Fruit fly (Drosophila melanogaster) whole organism, embryonic: ENCODE results near the gene cbt.
A peak's percentile ranks its signal among the peaks of the same experiment; 100 is the strongest.

Experiments
- Antp ChIP-seq: fragments of 200-800 bp; sonication (Bioruptor generic); optimal IDR thresholded peaks from 3 replicates; lab custom pipeline; 2016; ENCODE audit warnings: missing biosample characterization, missing genetic modification characterization
- CG10959 ChIP-seq: fragments of 200-800 bp; sonication (Bioruptor generic); IDR thresholded peaks from 2 replicates; pipeline ENCODE4 v1.3.6; 2022; ENCODE audit warnings: missing biosample characterization, missing genetic modification characterization
- CG14965 ChIP-seq: fragments of 200-800 bp; sonication (Bioruptor generic); optimal IDR thresholded peaks from 2 replicates; lab custom pipeline; 2016; ENCODE audit warnings: missing biosample characterization, missing genetic modification characterization, borderline replicate concordance
- CG17359 ChIP-seq: fragments of 200-800 bp; sonication (Bioruptor generic); optimal IDR thresholded peaks from 3 replicates; lab custom pipeline; 2018; ENCODE audit warnings: missing biosample characterization, mild to moderate bottlenecking, missing genetic modification characterization, moderate library complexity
- CG17361 ChIP-seq: fragments of 200-800 bp; sonication (Bioruptor generic); IDR thresholded peaks from 3 replicates; pipeline ENCODE4 v1.3.6; 2022; ENCODE audit warnings: missing biosample characterization, missing genetic modification characterization
- CG30431 ChIP-seq: fragments of 200-800 bp; sonication (Bioruptor generic); optimal IDR thresholded peaks from 2 replicates; lab custom pipeline; 2017; ENCODE audit warnings: missing biosample characterization, missing genetic modification characterization
- CG31365 ChIP-seq: fragments of 200-800 bp; sonication (Bioruptor generic); optimal IDR thresholded peaks from 2 replicates; lab custom pipeline; 2018; ENCODE audit warnings: missing biosample characterization, mild to moderate bottlenecking, missing genetic modification characterization
- CG31388 ChIP-seq: fragments of 200-800 bp; sonication (Bioruptor generic); optimal IDR thresholded peaks from 2 replicates; lab custom pipeline; 2016; ENCODE audit warnings: missing biosample characterization, missing genetic modification characterization
- CG5953 ChIP-seq: fragments of 200-800 bp; sonication (Bioruptor generic); IDR thresholded peaks from 2 replicates; pipeline ENCODE4 v1.3.6; 2022; ENCODE audit warnings: missing biosample characterization, missing genetic modification characterization
- CG6765 ChIP-seq: fragments of 200-800 bp; sonication (Bioruptor generic); optimal IDR thresholded peaks from 3 replicates; lab custom pipeline; 2017; ENCODE audit warnings: missing biosample characterization, mild to moderate bottlenecking, missing genetic modification characterization
- CG6854 ChIP-seq: fragments of 200-800 bp; sonication (Bioruptor generic); optimal IDR thresholded peaks from 3 replicates; lab custom pipeline; 2017; ENCODE audit warnings: missing biosample characterization, mild to moderate bottlenecking, missing genetic modification characterization
- CG7357 ChIP-seq: fragments of 200-800 bp; sonication (Bioruptor generic); IDR thresholded peaks from 3 replicates; pipeline ENCODE4 v1.3.6; 2022; ENCODE audit warnings: missing biosample characterization, missing genetic modification characterization
- CG7928 ChIP-seq: fragments of 200-800 bp; sonication (Bioruptor generic); optimal IDR thresholded peaks from 2 replicates; lab custom pipeline; 2017; ENCODE audit warnings: missing biosample characterization, mild to moderate bottlenecking, missing genetic modification characterization
- CG8089 ChIP-seq: fragments of 200-800 bp; sonication (Bioruptor generic); optimal IDR thresholded peaks from 3 replicates; lab custom pipeline; 2016; ENCODE audit warnings: missing biosample characterization, missing genetic modification characterization
- CG8290 ChIP-seq, 3 experiments: fragments of 200-800 bp; sonication (Bioruptor generic); optimal IDR thresholded peaks; 2 replicates each; lab custom pipeline; 2016 to 2019; ENCODE audit warnings: missing biosample characterization in 3 of 3, missing genetic modification characterization in 3 of 3, mild to moderate bottlenecking in 2 of 3, moderate library complexity in 1 of 3
- Dek ChIP-seq: fragments of 200-800 bp; sonication (Bioruptor generic); optimal IDR thresholded peaks from 3 replicates; lab custom pipeline; 2019; ENCODE audit warnings: missing biosample characterization, mild to moderate bottlenecking, missing genetic modification characterization, moderate library complexity
- HmgZ ChIP-seq: fragments of 200-800 bp; sonication (Bioruptor generic); optimal IDR thresholded peaks from 2 replicates; lab custom pipeline; 2018; ENCODE audit warnings: missing biosample characterization, mild to moderate bottlenecking, missing genetic modification characterization
- Hmx ChIP-seq: fragments of 200-800 bp; sonication (Bioruptor generic); optimal IDR thresholded peaks from 2 replicates; lab custom pipeline; 2016; ENCODE audit warnings: missing biosample characterization, missing genetic modification characterization
- Hr51 ChIP-seq, 2 experiments: fragments of 200-800 bp; sonication (Bioruptor generic); optimal IDR thresholded peaks; 2 replicates in 1 of 2; 3 replicates in 1 of 2; lab custom pipeline; 2016 to 2018; ENCODE audit warnings: missing biosample characterization in 2 of 2, missing genetic modification characterization in 2 of 2, mild to moderate bottlenecking in 1 of 2, moderate library complexity in 1 of 2
- Hr78 ChIP-seq, 2 experiments: fragments of 200-800 bp in 1 of 2; fragments of >200 bp in 1 of 2; sonication (Bioruptor generic) in 1 of 2; optimal IDR thresholded peaks; 2 replicates each; lab custom pipeline; 2017 to 2019; ENCODE audit warnings: missing biosample characterization in 2 of 2, missing genetic modification characterization in 2 of 2, mild to moderate bottlenecking in 1 of 2, moderate library complexity in 1 of 2
- Kr ChIP-seq: fragments of 200-800 bp; sonication (Bioruptor generic); optimal IDR thresholded peaks from 2 replicates; lab custom pipeline; 2017; ENCODE audit warnings: missing biosample characterization, mild to moderate bottlenecking, missing genetic modification characterization
- Med ChIP-seq: fragments of 200-800 bp; sonication (Bioruptor generic); peaks from one replicate; lab custom pipeline; 2016; ENCODE audit warnings: missing biosample characterization, missing genetic modification characterization, mild to moderate bottlenecking, inconsistent platforms, moderate library complexity
- NC2α ChIP-seq: fragments of 200-800 bp; sonication (Bioruptor generic); optimal IDR thresholded peaks from 2 replicates; lab custom pipeline; 2016; ENCODE audit warnings: missing biosample characterization, missing genetic modification characterization
- PHDP ChIP-seq: fragments of 200-800 bp; sonication (Bioruptor generic); optimal IDR thresholded peaks from 3 replicates; lab custom pipeline; 2018; ENCODE audit warnings: missing biosample characterization, mild to moderate bottlenecking, missing genetic modification characterization, moderate library complexity
- Ptx1 ChIP-seq: fragments of 200-800 bp; sonication (Bioruptor generic); IDR thresholded peaks from 2 replicates; pipeline ENCODE4 v1.3.6; 2022; ENCODE audit warnings: missing biosample characterization, missing genetic modification characterization
- Ravus ChIP-seq: fragments of 200-800 bp; sonication (Bioruptor generic); IDR thresholded peaks from 2 replicates; pipeline ENCODE4 v1.3.6; 2022; ENCODE audit warnings: missing biosample characterization, missing genetic modification characterization
- Xbp1 ChIP-seq: fragments of 200-800 bp; sonication (Bioruptor generic); optimal IDR thresholded peaks from 3 replicates; lab custom pipeline; 2016; ENCODE audit warnings: missing biosample characterization, mild to moderate bottlenecking, missing genetic modification characterization
- amos ChIP-seq: fragments of 200-800 bp; sonication (Bioruptor generic); IDR thresholded peaks from 2 replicates; pipeline ENCODE4 v1.3.6; 2022; ENCODE audit warnings: missing biosample characterization, missing genetic modification characterization; ENCODE audit not compliant: partially characterized antibody
- ap ChIP-seq: fragments of 200-800 bp; sonication (Bioruptor generic); IDR thresholded peaks from 2 replicates; pipeline ENCODE4 v1.3.6; 2022; ENCODE audit warnings: missing biosample characterization, missing genetic modification characterization
- bigmax ChIP-seq: fragments of 200-800 bp; sonication (Bioruptor generic); optimal IDR thresholded peaks from 2 replicates; lab custom pipeline; 2018; ENCODE audit warnings: missing biosample characterization, mild to moderate bottlenecking, missing genetic modification characterization
- chif ChIP-seq, 2 experiments: fragments of 200-800 bp; sonication (Bioruptor generic); optimal IDR thresholded peaks; 3 replicates each; lab custom pipeline; 2016; ENCODE audit warnings: missing biosample characterization in 2 of 2, missing genetic modification characterization in 2 of 2
- chinmo ChIP-seq: fragments of 200-800 bp; sonication (Bioruptor generic); IDR thresholded peaks from 4 replicates; pipeline ENCODE4 v1.3.6; 2022; ENCODE audit warnings: missing biosample characterization, missing genetic modification characterization; ENCODE audit not compliant: partially characterized antibody
- dati ChIP-seq: fragments of 200-800 bp; sonication (Bioruptor generic); IDR thresholded peaks from 2 replicates; pipeline ENCODE4 v1.3.6; 2022; ENCODE audit warnings: missing biosample characterization, missing genetic modification characterization
- ftz-f1 ChIP-seq: fragments of 200-800 bp; sonication (Bioruptor generic); optimal IDR thresholded peaks from 2 replicates; lab custom pipeline; 2016; ENCODE audit warnings: missing biosample characterization, missing genetic modification characterization
- gce ChIP-seq: fragments of 200-800 bp; sonication (Bioruptor generic); IDR thresholded peaks from 3 replicates; pipeline ENCODE4 v1.3.6; 2022; ENCODE audit warnings: missing biosample characterization, missing genetic modification characterization
- onecut ChIP-seq: fragments of 200-800 bp; sonication (Bioruptor generic); IDR thresholded peaks from 2 replicates; pipeline ENCODE4 v1.3.6; 2022; ENCODE audit warnings: missing biosample characterization, missing genetic modification characterization
- org-1 ChIP-seq: fragments of 200-800 bp; sonication (Bioruptor generic); optimal IDR thresholded peaks from 2 replicates; lab custom pipeline; 2017; ENCODE audit warnings: missing biosample characterization, missing genetic modification characterization
- phol ChIP-seq: fragments of 200-800 bp; sonication (Bioruptor generic); optimal IDR thresholded peaks from 3 replicates; lab custom pipeline; 2018; ENCODE audit warnings: missing biosample characterization, mild to moderate bottlenecking, missing genetic modification characterization, moderate library complexity
- pnt ChIP-seq: fragments of 200-800 bp; sonication (Bioruptor generic); optimal IDR thresholded peaks from 3 replicates; lab custom pipeline; 2016; ENCODE audit warnings: missing biosample characterization, missing genetic modification characterization
- prd ChIP-seq, 3 experiments: fragments of >200 bp in 2 of 3; fragments of 200-800 bp in 1 of 3; sonication (Bioruptor generic) in 1 of 3; optimal IDR thresholded peaks in 2 of 3; IDR thresholded peaks in 1 of 3; 2 replicates in 2 of 3; 3 replicates in 1 of 3; pipeline versions ENCODE4 v1.3.6 to Lab custom; 2017 to 2022; ENCODE audit warnings: missing biosample characterization in 1 of 3, missing genetic modification characterization in 1 of 3
- row ChIP-seq: fragments of 200-800 bp; sonication (Bioruptor generic); IDR thresholded peaks from 3 replicates; pipeline ENCODE4 v1.3.6; 2022; ENCODE audit warnings: missing biosample characterization, missing genetic modification characterization
- tll ChIP-seq, 2 experiments: fragments of 200-800 bp in 1 of 2; fragments of >200 bp in 1 of 2; sonication (Bioruptor generic) in 1 of 2; optimal IDR thresholded peaks; 2 replicates each; lab custom pipeline; 2017 to 2019; ENCODE audit warnings: missing biosample characterization in 2 of 2, missing genetic modification characterization in 2 of 2, mild to moderate bottlenecking in 1 of 2, moderate library complexity in 1 of 2
- trem ChIP-seq: fragments of 200-800 bp; optimal IDR thresholded peaks from 3 replicates; lab custom pipeline; 2019; ENCODE audit warnings: missing biosample characterization, mild to moderate bottlenecking, missing genetic modification characterization, moderate library complexity
- unpg ChIP-seq: fragments of 200-800 bp; sonication (Bioruptor generic); optimal IDR thresholded peaks from 3 replicates; lab custom pipeline; 2018; ENCODE audit warnings: missing biosample characterization, mild to moderate bottlenecking, missing genetic modification characterization, moderate library complexity
- zfh2 ChIP-seq: fragments of 200-800 bp; sonication (Bioruptor generic); optimal IDR thresholded peaks from 2 replicates; lab custom pipeline; 2016; ENCODE audit warnings: missing biosample characterization, missing genetic modification characterization

cbt gene

dm6 chr2L:490150-491095 lies 10.9 kb upstream of the cbt start (continued):
- peak; percentile 49 for TF ChIP-seq CG6854 (GFP tag; lab: Kevin White, UChicago)
- TF ChIP-seq prd (optimal IDR thresholded peaks at IDR 0.05; lab: Kevin White, UChicago), result no peak
- peak; percentile 71; the same call in 2 of the 3 replicates for TF ChIP-seq prd (GFP tag; IDR thresholded peaks at IDR 0.05; lab: Robert Waterston, UW)
- TF ChIP-seq Ravus (GFP tag; lab: Robert Waterston, UW), result no peak; the same call in 1 of the 2 replicates
- peak; percentile 51 for TF ChIP-seq PHDP (tag; lab: Kevin White, UChicago)
- TF ChIP-seq zfh2 (GFP tag; lab: Kevin White, UChicago), result peak; percentile 49
- peak; percentile 87 for TF ChIP-seq Dek (tag; lab: Kevin White, UChicago)
- TF ChIP-seq amos (GFP tag; lab: Robert Waterston, UW), result peak; percentile 51; the same call in 1 of the 2 replicates
- peak; percentile 79 for TF ChIP-seq onecut
- TF ChIP-seq org-1 (GFP tag; lab: Kevin White, UChicago), result no peak
- peak; percentile 80 for TF ChIP-seq Antp
- peak; percentile 56 for TF ChIP-seq phol (tag; lab: Kevin White, UChicago)
- TF ChIP-seq, all 482 proteins: peak for 381

- TF ChIP-seq unpg (GFP tag; lab: Kevin White, UChicago) (no peak), Antp (no peak), Xbp1 (GFP tag; lab: Kevin White, UChicago) (no peak), HmgZ (tag; lab: Kevin White, UChicago) (no peak), bigmax (GFP tag; lab: Kevin White, UChicago) (no peak), chif (GFP tag; optimal IDR thresholded peaks at IDR 0.05; lab: Kevin White, UChicago) (peak in 1 of 2 experiments; percentile 15), Ptx1 (no peak), chinmo (GFP tag; lab: Robert Waterston, UW) (peak; percentile 28; the same call in 1 of the 4 replicates), CG5953 (GFP tag; lab: Robert Waterston, UW) (no peak), CG31388 (GFP tag; lab: Kevin White, UChicago) (no peak), CG14965 (GFP tag; lab: Kevin White, UChicago) (no peak), CG30431 (GFP tag; lab: Kevin White, UChicago) (no peak), CG7357 (GFP tag; lab: Robert Waterston, UW) (no peak), CG7928 (no peak), Kr (GFP tag; lab: Kevin White, UChicago) (no peak), ftz-f1 (GFP tag; lab: Kevin White, UChicago) (peak; percentile 90), ap (no peak), Hmx (GFP tag; lab: Kevin White, UChicago) (no peak), Hr78 (GFP tag; optimal IDR thresholded peaks at IDR 0.05; lab: Kevin White, UChicago) (peak in 1 of 2 experiments; percentile 86), CG8089 (no peak), CG17361 (GFP tag; lab: Robert Waterston, UW) (no peak), CG31365 (tag; lab: Kevin White, UChicago) (no peak), Med (GFP tag; lab: Kevin White, UChicago) (peak; percentile 18), tll (GFP tag; optimal IDR thresholded peaks at IDR 0.05; lab: Kevin White, UChicago) (no peak), gce (GFP tag; lab: Robert Waterston, UW) (0 out of 3 replicates have a peak, but pooled peaks have one; percentile 64), NC2α (no peak), CG10959 (GFP tag; lab: Robert Waterston, UW) (no peak), row (GFP tag; lab: Robert Waterston, UW) (0 out of 3 replicates have a peak, but pooled peaks have one; percentile 1), dati (GFP tag; lab: Robert Waterston, UW) (no peak), trem (tag; lab: Kevin White, UChicago) (no peak), CG6765 (GFP tag; lab: Kevin White, UChicago) (no peak), Hr51 (GFP tag; optimal IDR thresholded peaks at IDR 0.05; lab: Kevin White, UChicago) (no peak), pnt (no peak), CG17359 (tag; lab: Kevin White, UChicago) (no peak), CG8290 (GFP tag; optimal IDR thresholded peaks at IDR 0.05; lab: Kevin White, UChicago) (no peak), CG8290 (tag; optimal IDR thresholded peaks at IDR 0.05; lab: Kevin White, UChicago) (peak in 1 of 2 experiments; percentile 3)
Measured at dm6 chr2L:488548-489100, 9.1 kb upstream of the cbt start.
